Worm (Caenorhabditis elegans) whole organism, L4 larva: ENCODE results near the gene dohh-1.

Experiments used
- aha-1 ChIP-seq: fragments of 150-350 bp; peaks from one replicate; lab custom pipeline; 2014; ENCODE audit warnings: missing biosample characterization, missing genetic modification characterization
- dpl-1 ChIP-seq: fragments of 150-350 bp; optimal IDR thresholded peaks from 2 replicates; lab custom pipeline; 2014; ENCODE audit warnings: missing biosample characterization, missing genetic modification reagents, missing genetic modification characterization
- egl-27 ChIP-seq: sonication (generic microtip); optimal IDR thresholded peaks from 3 replicates; lab custom pipeline; 2017; ENCODE audit warnings: missing biosample characterization, missing genetic modification reagents, missing genetic modification characterization
- mdl-1 ChIP-seq, 2 experiments: fragments of 150-350 bp in 1 of 2; sonication (generic microtip) in 1 of 2; optimal IDR thresholded peaks; 2 replicates each; lab custom pipeline; 2014 to 2017; ENCODE audit warnings: missing biosample characterization in 2 of 2, missing genetic modification characterization in 2 of 2
- pqm-1 ChIP-seq: sonication (generic microtip); optimal IDR thresholded peaks from 2 replicates; lab custom pipeline; 2017; ENCODE audit warnings: missing biosample characterization, missing genetic modification characterization
- zag-1 ChIP-seq: fragments of 150-350 bp; optimal IDR thresholded peaks from 2 replicates; lab custom pipeline; 2014; ENCODE audit warnings: missing biosample characterization, missing genetic modification characterization

- TF ChIP-seq zag-1 (tag; lab: Kevin White, UChicago), result no peak
- no peak for TF ChIP-seq egl-27 (tag; lab: Kevin White, UChicago)
- TF ChIP-seq pqm-1, result no peak
- TF ChIP-seq dpl-1 (GFP tag; lab: Kevin White, UChicago), result peak; percentile 53
- peak; percentile 69 for TF ChIP-seq aha-1 (tag; lab: Kevin White, UChicago)
- no peak for TF ChIP-seq mdl-1 (tag; optimal IDR thresholded peaks at IDR 0.05; lab: Kevin White, UChicago)
These were observed 27.6 kb downstream of the dohh-1 start, which contains the start of gene ccm-3 for ce11 chrII:10607238-10607961.
